Worm (Caenorhabditis elegans): ENCODE data around the gene E03H12.7.

The E03H12.7 gene

ce11 chrIV:4988531-4988930, at the start of gene E03H12.7:
Gene E03H12.7, minus strand, starts transcription at chrIV:4988631.
- TF ChIP-seq sma-3 (GFP tag; optimal IDR thresholded peaks at IDR 0.05) (no peak), elt-1 (tag; optimal IDR thresholded peaks at IDR 0.05) (no peak), Y55F3AM.14 (GFP tag; optimal IDR thresholded peaks at IDR 0.05) (no peak), R02D3.7 (tag; optimal IDR thresholded peaks at IDR 0.05) (no peak), C34F6.9 (tag; optimal IDR thresholded peaks at IDR 0.05) (no peak), lin-11 (tag; optimal IDR thresholded peaks at IDR 0.05) (no peak), crh-2 (tag; optimal IDR thresholded peaks at IDR 0.05) (no peak), nhr-10 (tag; optimal IDR thresholded peaks at IDR 0.05) (no peak), alr-1 (tag; optimal IDR thresholded peaks at IDR 0.05) (no peak)

- TF ChIP-seq mab-5 (tag; optimal IDR thresholded peaks at IDR 0.05), result no peak
- TF ChIP-seq ztf-4 (tag; optimal IDR thresholded peaks at IDR 0.05), result no peak
- no peak for TF ChIP-seq elt-1 (tag; optimal IDR thresholded peaks at IDR 0.05)
- no peak for TF ChIP-seq ama-1 (optimal IDR thresholded peaks at IDR 0.05)
- no peak for TF ChIP-seq aly-2 (tag; optimal IDR thresholded peaks at IDR 0.05)
- TF ChIP-seq Y55F3AM.14 (GFP tag; optimal IDR thresholded peaks at IDR 0.05), result no peak
These were observed 49.1 kb upstream of the E03H12.7 start, which contains the start of gene C09B9.1 for ce11 chrIV:5037489-5037888. Gene C09B9.1, plus strand, starts transcription at chrIV:5037789.

- TF ChIP-seq F13H6.1 (tag; optimal IDR thresholded peaks at IDR 0.05) (no peak), egl-27 (tag; optimal IDR thresholded peaks at IDR 0.05) (no peak), nhr-10 (tag; optimal IDR thresholded peaks at IDR 0.05) (no peak), nhr-77 (tag; optimal IDR thresholded peaks at IDR 0.05) (no peak), ztf-1 (GFP tag; conservative IDR thresholded peaks at IDR 0.05) (no peak), elt-1 (tag; optimal IDR thresholded peaks at IDR 0.05) (no peak), nhr-6 (tag; optimal IDR thresholded peaks at IDR 0.05) (no peak), dmd-4 (tag; optimal IDR thresholded peaks at IDR 0.05) (no peak), unc-55 (GFP tag; optimal IDR thresholded peaks at IDR 0.05) (no peak), nhr-11 (tag; optimal IDR thresholded peaks at IDR 0.05) (no peak), aly-2 (tag; optimal IDR thresholded peaks at IDR 0.05) (no peak), lin-11 (tag; optimal IDR thresholded peaks at IDR 0.05) (no peak), ZK546.5 (tag; optimal IDR thresholded peaks at IDR 0.05) (no peak), nhr-129 (tag; optimal IDR thresholded peaks at IDR 0.05) (no peak), mdl-1 (tag; optimal IDR thresholded peaks at IDR 0.05) (no peak)
These were observed 44.8 kb upstream of the E03H12.7 start, which contains the start of gene C09B9.4 for ce11 chrIV:5033276-5033675. Gene C09B9.4, minus strand, starts transcription at chrIV:5033376.

- TF ChIP-seq ama-1 (optimal IDR thresholded peaks at IDR 0.05) (no peak), alr-1 (tag; optimal IDR thresholded peaks at IDR 0.05) (no peak), zag-1 (tag; optimal IDR thresholded peaks at IDR 0.05) (no peak), unc-55 (GFP tag; optimal IDR thresholded peaks at IDR 0.05) (no peak), R02D3.7 (tag; optimal IDR thresholded peaks at IDR 0.05) (no peak), C34F6.9 (tag; optimal IDR thresholded peaks at IDR 0.05) (no peak)
These were observed 42.9 kb upstream of the E03H12.7 start for ce11 chrIV:5031346-5031745.

ce11 chrIV:5028978-5029377, 40.5 kb upstream of the E03H12.7 start, which contains the start of the genes best-6 and C09B9.2:
Gene best-6, minus strand, starts transcription at chrIV:5029078.
Gene C09B9.2, plus strand, starts transcription at chrIV:5029291.
- TF ChIP-seq sma-3 (GFP tag; optimal IDR thresholded peaks at IDR 0.05), result no peak

ce11 chrIV:5025646-5026045, 37.2 kb upstream of the E03H12.7 start, which contains the start of gene C09B9.85:
Gene C09B9.85, minus strand, starts transcription at chrIV:5025746.
- TF ChIP-seq elt-3 (tag; optimal IDR thresholded peaks at IDR 0.05), result no peak
- no peak for TF ChIP-seq alr-1 (tag; optimal IDR thresholded peaks at IDR 0.05)
- no peak for TF ChIP-seq ztf-11 (tag; optimal IDR thresholded peaks at IDR 0.05)
- no peak for TF ChIP-seq egl-27 (tag; optimal IDR thresholded peaks at IDR 0.05)
- no peak for TF ChIP-seq lsy-2 (tag; optimal IDR thresholded peaks at IDR 0.05)
- no peak for TF ChIP-seq ceh-16 (tag; optimal IDR thresholded peaks at IDR 0.05)
- no peak for TF ChIP-seq ZK546.5 (tag; optimal IDR thresholded peaks at IDR 0.05)
- TF ChIP-seq ztf-4 (tag; optimal IDR thresholded peaks at IDR 0.05), result no peak

ce11 chrIV:5020533-5020932, 32.1 kb upstream of the E03H12.7 start, which contains the start of gene T28H11.8:
Gene T28H11.8, minus strand, starts transcription at chrIV:5020633.
- no peak for TF ChIP-seq unc-62 (GFP tag; optimal IDR thresholded peaks at IDR 0.05)
- no peak for TF ChIP-seq ztf-11 (tag; optimal IDR thresholded peaks at IDR 0.05)
- TF ChIP-seq fos-1 (tag; optimal IDR thresholded peaks at IDR 0.05), result no peak
- no peak for TF ChIP-seq aly-2 (tag; optimal IDR thresholded peaks at IDR 0.05)
- TF ChIP-seq mdl-1 (tag; optimal IDR thresholded peaks at IDR 0.05), result no peak
- TF ChIP-seq alr-1 (tag; optimal IDR thresholded peaks at IDR 0.05), result no peak
- TF ChIP-seq egl-27 (tag; optimal IDR thresholded peaks at IDR 0.05), result no peak
- no peak for TF ChIP-seq lin-13 (GFP tag; optimal IDR thresholded peaks at IDR 0.05)
- no peak for TF ChIP-seq lin-39 (tag; optimal IDR thresholded peaks at IDR 0.05)
- no peak for TF ChIP-seq sem-4 (tag; optimal IDR thresholded peaks at IDR 0.05)
- no peak for TF ChIP-seq nhr-77 (tag; optimal IDR thresholded peaks at IDR 0.05)
- TF ChIP-seq skn-1 (tag; optimal IDR thresholded peaks at IDR 0.05), result no peak
- TF ChIP-seq ztf-1 (GFP tag; conservative IDR thresholded peaks at IDR 0.05), result no peak
- TF ChIP-seq zag-1 (tag; optimal IDR thresholded peaks at IDR 0.05), result no peak
- TF ChIP-seq crh-2 (tag; optimal IDR thresholded peaks at IDR 0.05), result no peak
- no peak for TF ChIP-seq ceh-82 (tag; optimal IDR thresholded peaks at IDR 0.05)
- TF ChIP-seq nhr-23 (tag; optimal IDR thresholded peaks at IDR 0.05), result no peak
- TF ChIP-seq ztf-4 (tag; optimal IDR thresholded peaks at IDR 0.05), result no peak
